Worm (Caenorhabditis elegans) whole organism, early embryonic: ENCODE data around the gene Y94H6A.7.
A peak's percentile ranks its signal among the peaks of the same experiment; 100 is the strongest.
"Not testable (repeated sequence)": the region's sequence is repeated elsewhere in the genome, so short reads cannot be mapped to it uniquely, and the experiment has no call there.

Experiments used
- B0310.2 ChIP-seq: sonication (generic microtip); optimal IDR thresholded peaks from 2 replicates; lab custom pipeline; 2016; ENCODE audit warnings: mild to moderate bottlenecking, missing genetic modification characterization, missing compliant biosample characterization
- F13C5.2 ChIP-seq: sonication (generic microtip); optimal IDR thresholded peaks from 2 replicates; lab custom pipeline; 2017; ENCODE audit warnings: mild to moderate bottlenecking, missing genetic modification characterization, inconsistent platforms, missing compliant biosample characterization
- aly-1 ChIP-seq: sonication (generic microtip); optimal IDR thresholded peaks from 2 replicates; lab custom pipeline; 2016; ENCODE audit warnings: missing genetic modification characterization, missing compliant biosample characterization
- ama-1 ChIP-seq: fragments of 150-350 bp; optimal IDR thresholded peaks from 2 replicates; lab custom pipeline; 2014
- ceh-13 ChIP-seq: fragments of 200-800 bp; sonication (Bioruptor generic); optimal IDR thresholded peaks from 2 replicates; lab custom pipeline; 2018; ENCODE audit warnings: mild to moderate bottlenecking, missing genetic modification characterization, missing compliant biosample characterization
- ceh-36 ChIP-seq: sonication (generic microtip); optimal IDR thresholded peaks from 2 replicates; lab custom pipeline; 2016; ENCODE audit warnings: missing genetic modification characterization, inconsistent platforms, missing compliant biosample characterization
- ets-7 ChIP-seq: sonication (generic microtip); optimal IDR thresholded peaks from 2 replicates; lab custom pipeline; 2016; ENCODE audit warnings: missing genotype, missing genetic modification characterization, missing compliant biosample characterization
- flt-1 ChIP-seq: fragments of 200-800 bp; sonication (Bioruptor generic); IDR thresholded peaks from 2 replicates; pipeline ENCODE4 v1.3.6; 2022; ENCODE audit warnings: missing genetic modification characterization, missing compliant biosample characterization
- hmbx-1 ChIP-seq: sonication (generic microtip); optimal IDR thresholded peaks from 2 replicates; lab custom pipeline; 2016; ENCODE audit warnings: mild to moderate bottlenecking, missing genetic modification characterization, missing compliant biosample characterization
- hmg-4 ChIP-seq: fragments of 200-800 bp; sonication (Bioruptor generic); optimal IDR thresholded peaks from 2 replicates; lab custom pipeline; 2018; ENCODE audit warnings: mild to moderate bottlenecking, missing genetic modification characterization, missing compliant biosample characterization
- hnd-1 ChIP-seq: sonication (generic microtip); optimal IDR thresholded peaks from 2 replicates; lab custom pipeline; 2016; ENCODE audit warnings: missing genetic modification characterization, missing compliant biosample characterization
- pes-1 ChIP-seq: fragments of 200-800 bp; sonication (Bioruptor generic); IDR thresholded peaks from 2 replicates; pipeline ENCODE4 v1.3.6; 2022; ENCODE audit warnings: missing genetic modification reagents, missing genetic modification characterization, missing compliant biosample characterization
- scrt-1 ChIP-seq: fragments of 200-800 bp; sonication (Bioruptor generic); IDR thresholded peaks from 2 replicates; pipeline ENCODE4 v1.3.6; 2022; ENCODE audit warnings: missing genetic modification characterization, missing compliant biosample characterization
- sea-1 ChIP-seq: fragments of 200-800 bp; sonication (Bioruptor generic); conservative IDR thresholded peaks from 2 replicates; pipeline ENCODE4 v1.3.6; 2022; ENCODE audit warnings: missing genetic modification characterization, missing compliant biosample characterization
- tbx-11 ChIP-seq: fragments of 200-800 bp; sonication (Bioruptor generic); IDR thresholded peaks from 2 replicates; pipeline ENCODE4 v1.3.6; 2022; ENCODE audit warnings: missing genetic modification characterization, missing compliant biosample characterization
- tbx-37 ChIP-seq: fragments of 200-800 bp; sonication (Bioruptor generic); conservative IDR thresholded peaks from 2 replicates; pipeline ENCODE4 v1.3.6; 2022; ENCODE audit warnings: missing genetic modification reagents, missing genetic modification characterization, missing compliant biosample characterization
- tra-4 ChIP-seq: sonication (generic microtip); optimal IDR thresholded peaks from 2 replicates; lab custom pipeline; 2017; ENCODE audit warnings: missing genetic modification characterization, missing compliant biosample characterization

Gene Y94H6A.7

ce11 chrIV:2703927-2704401 lies 12.4 kb downstream of the Y94H6A.7 start, which contains the start of gene Y94H6A.5:
Gene Y94H6A.5 (minus strand): TSS chrIV:2703977.
- TF ChIP-seq F13C5.2 (tag; lab: Kevin White, UChicago) (peak; percentile 51), hmbx-1 (tag; lab: Kevin White, UChicago) (no peak), tbx-11 (GFP tag; lab: Robert Waterston, UW) (no peak)

- TF ChIP-seq F13C5.2 (tag; lab: Kevin White, UChicago) (no peak), tbx-37 (no peak), ama-1 (no peak), scrt-1 (no peak), tbx-11 (GFP tag; lab: Robert Waterston, UW) (no peak), ceh-36 (no peak), pes-1 (GFP tag; lab: Robert Waterston, UW) (no peak), flt-1 (GFP tag; lab: Robert Waterston, UW) (no peak), aly-1 (tag; lab: Kevin White, UChicago) (no peak), ceh-13 (GFP tag; lab: Kevin White, UChicago) (no peak), tra-4 (no peak), ets-7 (tag; lab: Kevin White, UChicago) (no peak), sea-1 (GFP tag; lab: Robert Waterston, UW) (no peak), hnd-1 (tag; lab: Kevin White, UChicago) (no peak), B0310.2 (tag; lab: Kevin White, UChicago) (no peak), hmbx-1 (tag; lab: Kevin White, UChicago) (no peak), hmg-4 (GFP tag; lab: Kevin White, UChicago) (no peak)
Measured at ce11 chrIV:2688716-2689307, 27.6 kb downstream of the Y94H6A.7 start, which contains the start of gene egrh-3. Gene egrh-3 (minus strand): TSS chrIV:2688766.

ce11 chrIV:2680281-2680680 lies 36.1 kb downstream of the Y94H6A.7 start:
- no peak for TF ChIP-seq flt-1 (GFP tag; lab: Robert Waterston, UW)

ce11 chrIV:2678152-2678551 lies 38.2 kb downstream of the Y94H6A.7 start:
- TF ChIP-seq ceh-36 (no peak), ama-1 (no peak), F13C5.2 (tag; lab: Kevin White, UChicago) (no peak), tbx-11 (GFP tag; lab: Robert Waterston, UW) (no peak), pes-1 (GFP tag; lab: Robert Waterston, UW) (no peak), tra-4 (no peak)

ce11 chrIV:2677687-2678086 lies 38.7 kb downstream of the Y94H6A.7 start:
- TF ChIP-seq tbx-11 (GFP tag; lab: Robert Waterston, UW) (no peak), hmbx-1 (tag; lab: Kevin White, UChicago) (no peak), hnd-1 (tag; lab: Kevin White, UChicago) (no peak), pes-1 (GFP tag; lab: Robert Waterston, UW) (no peak), ceh-36 (no peak), ceh-13 (GFP tag; lab: Kevin White, UChicago) (no peak), tbx-37 (no peak), F13C5.2 (tag; lab: Kevin White, UChicago) (no peak), ets-7 (tag; lab: Kevin White, UChicago) (no peak), scrt-1 (no peak), tra-4 (no peak)

- TF ChIP-seq aly-1 (tag; lab: Kevin White, UChicago) (no peak), sea-1 (GFP tag; lab: Robert Waterston, UW) (no peak), pes-1 (GFP tag; lab: Robert Waterston, UW) (no peak), hnd-1 (tag; lab: Kevin White, UChicago) (no peak), flt-1 (GFP tag; lab: Robert Waterston, UW) (peak; percentile 51; the same call in 1 of the 2 replicates), tbx-37 (no peak), tra-4 (no peak), ama-1 (no peak), ceh-36 (no peak), F13C5.2 (tag; lab: Kevin White, UChicago) (peak; percentile 69), B0310.2 (tag; lab: Kevin White, UChicago) (no peak), tbx-11 (GFP tag; lab: Robert Waterston, UW) (no peak), scrt-1 (no peak), hmg-4 (GFP tag; lab: Kevin White, UChicago) (no peak)
Measured at ce11 chrIV:2676281-2676680, 40.1 kb downstream of the Y94H6A.7 start, which contains the start of gene Y94H6A.3. Gene Y94H6A.3 (plus strand): TSS chrIV:2676512.

ce11 chrIV:2674915-2675314 lies 41.5 kb downstream of the Y94H6A.7 start, which contains the start of gene gpx-4:
Gene gpx-4 (minus strand): TSS chrIV:2675015.
- TF ChIP-seq ceh-13 (GFP tag; lab: Kevin White, UChicago); tbx-11 (GFP tag; lab: Robert Waterston, UW); aly-1 (tag; lab: Kevin White, UChicago): not testable (repeated sequence)

- TF ChIP-seq hnd-1 (tag; lab: Kevin White, UChicago), result no peak
- no peak for TF ChIP-seq ama-1
Measured at ce11 chrIV:2670664-2671063, 45.7 kb downstream of the Y94H6A.7 start.
